Fruit fly (Drosophila melanogaster) whole organism, embryonic: ENCODE measurements around the gene AGO2.

Experiments
- ATbp ChIP-seq: fragments of 200-800 bp; sonication (Bioruptor generic); optimal IDR thresholded peaks from 2 replicates; lab custom pipeline; 2017; ENCODE audit warnings: missing biosample characterization, mild to moderate bottlenecking, missing genetic modification characterization, missing genetic modification reagents
- CG10321 ChIP-seq: fragments of 200-800 bp; sonication (Bioruptor generic); IDR thresholded peaks from 2 replicates; pipeline ENCODE4 v1.3.6; 2022; ENCODE audit warnings: missing biosample characterization, missing genetic modification characterization
- CG10543 ChIP-seq: fragments of 200-800 bp; sonication (Bioruptor generic); optimal IDR thresholded peaks from 3 replicates; lab custom pipeline; 2017; ENCODE audit warnings: missing biosample characterization, mild to moderate bottlenecking, missing genetic modification characterization, moderate library complexity
- CG11247 ChIP-seq: fragments of 200-800 bp; sonication (Bioruptor generic); IDR thresholded peaks from 2 replicates; pipeline ENCODE4 v1.3.6; 2022; ENCODE audit warnings: missing biosample characterization, missing genetic modification characterization
- CG11398 ChIP-seq: fragments of 200-800 bp; sonication (Bioruptor generic); optimal IDR thresholded peaks from 2 replicates; lab custom pipeline; 2016; ENCODE audit warnings: missing biosample characterization, missing genetic modification characterization
- CG11456 ChIP-seq: fragments of 200-800 bp; sonication (Bioruptor generic); IDR thresholded peaks from 3 replicates; pipeline ENCODE4 v1.3.6; 2022; ENCODE audit warnings: missing biosample characterization, missing genetic modification characterization
- CG11696 ChIP-seq: fragments of 200-800 bp; sonication (Bioruptor generic); IDR thresholded peaks from 2 replicates; pipeline ENCODE4 v1.3.6; 2022; ENCODE audit warnings: missing biosample characterization, missing genetic modification characterization
- CG11723 ChIP-seq: fragments of 200-800 bp; sonication (Bioruptor generic); optimal IDR thresholded peaks from 2 replicates; lab custom pipeline; 2017; ENCODE audit warnings: missing biosample characterization, mild to moderate bottlenecking, missing genetic modification characterization
- CG12071 ChIP-seq: fragments of 200-800 bp; sonication (Bioruptor generic); optimal IDR thresholded peaks from 3 replicates; lab custom pipeline; 2018; ENCODE audit warnings: missing biosample characterization, mild to moderate bottlenecking, missing genetic modification characterization
- CG12236 ChIP-seq: fragments of 200-800 bp; sonication (Bioruptor generic); optimal IDR thresholded peaks from 2 replicates; lab custom pipeline; 2016; ENCODE audit warnings: missing biosample characterization, missing genetic modification characterization
- CG12391 ChIP-seq: fragments of 200-800 bp; sonication (Bioruptor generic); optimal IDR thresholded peaks from 3 replicates; lab custom pipeline; 2018; ENCODE audit warnings: missing biosample characterization, mild to moderate bottlenecking, missing genetic modification characterization, moderate library complexity
- CG12942 ChIP-seq: fragments of 200-800 bp; sonication (Bioruptor generic); optimal IDR thresholded peaks from 3 replicates; lab custom pipeline; 2016; ENCODE audit warnings: missing biosample characterization, missing genetic modification characterization
- CG13123 ChIP-seq: fragments of 200-800 bp; sonication (Bioruptor generic); optimal IDR thresholded peaks from 2 replicates; lab custom pipeline; 2016; ENCODE audit warnings: missing biosample characterization, missing genetic modification characterization
- CG13624 ChIP-seq: fragments of 200-800 bp; sonication (Bioruptor generic); optimal IDR thresholded peaks from 2 replicates; lab custom pipeline; 2016; ENCODE audit warnings: missing biosample characterization, missing genetic modification characterization
- CG13775 ChIP-seq: fragments of 200-800 bp; sonication (Bioruptor generic); optimal IDR thresholded peaks from 3 replicates; lab custom pipeline; 2017; ENCODE audit warnings: missing biosample characterization, mild to moderate bottlenecking, missing genetic modification characterization
- CG15601 ChIP-seq: fragments of 200-800 bp; sonication (Bioruptor generic); optimal IDR thresholded peaks from 3 replicates; lab custom pipeline; 2019; ENCODE audit warnings: missing biosample characterization, mild to moderate bottlenecking, missing genetic modification characterization, moderate library complexity
- CG17359 ChIP-seq: fragments of 200-800 bp; sonication (Bioruptor generic); optimal IDR thresholded peaks from 3 replicates; lab custom pipeline; 2018; ENCODE audit warnings: missing biosample characterization, mild to moderate bottlenecking, missing genetic modification characterization, moderate library complexity
- CG18011 ChIP-seq: fragments of 200-800 bp; sonication (Bioruptor generic); optimal IDR thresholded peaks from 2 replicates; lab custom pipeline; 2017; ENCODE audit warnings: missing biosample characterization, missing genetic modification characterization, mild to moderate bottlenecking, moderate library complexity, missing genotype
- CG18619 ChIP-seq: fragments of 200-800 bp; sonication (Bioruptor generic); optimal IDR thresholded peaks from 3 replicates; lab custom pipeline; 2017; ENCODE audit warnings: missing biosample characterization, mild to moderate bottlenecking, missing genetic modification characterization
- CG2875 ChIP-seq: fragments of 200-800 bp; sonication (Bioruptor generic); optimal IDR thresholded peaks from 2 replicates; lab custom pipeline; 2017; ENCODE audit warnings: missing biosample characterization, mild to moderate bottlenecking, missing genetic modification characterization, missing genetic modification reagents
- CG30020 ChIP-seq: fragments of 200-800 bp; optimal IDR thresholded peaks from 2 replicates; lab custom pipeline; 2019; ENCODE audit warnings: missing biosample characterization, mild to moderate bottlenecking, missing genetic modification characterization, moderate library complexity
- CG42726 ChIP-seq: fragments of 200-800 bp; sonication (Bioruptor generic); IDR thresholded peaks from 2 replicates; pipeline ENCODE4 v1.3.6; 2022; ENCODE audit warnings: missing biosample characterization, missing genetic modification characterization; ENCODE audit not compliant: partially characterized antibody
- CG4820 ChIP-seq: fragments of 200-800 bp; sonication (Bioruptor generic); optimal IDR thresholded peaks from 3 replicates; lab custom pipeline; 2016; ENCODE audit warnings: missing biosample characterization, missing genetic modification characterization
- CG5245 ChIP-seq: fragments of 200-800 bp; sonication (Bioruptor generic); optimal IDR thresholded peaks from 3 replicates; lab custom pipeline; 2016; ENCODE audit warnings: missing biosample characterization, missing genetic modification characterization
- CG7357 ChIP-seq: fragments of 200-800 bp; sonication (Bioruptor generic); IDR thresholded peaks from 3 replicates; pipeline ENCODE4 v1.3.6; 2022; ENCODE audit warnings: missing biosample characterization, missing genetic modification characterization
- CG7987 ChIP-seq: fragments of 200-800 bp; sonication (Bioruptor generic); optimal IDR thresholded peaks from 2 replicates; lab custom pipeline; 2018; ENCODE audit warnings: missing biosample characterization, mild to moderate bottlenecking, missing genetic modification characterization, moderate library complexity
- CG8388 ChIP-seq: fragments of 200-800 bp; sonication (Bioruptor generic); optimal IDR thresholded peaks from 2 replicates; lab custom pipeline; 2019; ENCODE audit warnings: missing biosample characterization, mild to moderate bottlenecking, missing genetic modification characterization, moderate library complexity
- CG8765 ChIP-seq: fragments of 200-800 bp; sonication (Bioruptor generic); IDR thresholded peaks from 2 replicates; pipeline ENCODE4 v1.3.6; 2022; ENCODE audit warnings: missing biosample characterization, missing genetic modification characterization
- Dip2 ChIP-seq: fragments of 200-800 bp; sonication (Bioruptor generic); IDR thresholded peaks from 2 replicates; pipeline ENCODE4 v1.3.6; 2022; ENCODE audit warnings: missing biosample characterization, missing genetic modification characterization
- Doc3 ChIP-seq: fragments of 200-800 bp; sonication (Bioruptor generic); IDR thresholded peaks from 3 replicates; pipeline ENCODE4 v1.3.6; 2022; ENCODE audit warnings: missing biosample characterization, missing genetic modification characterization; ENCODE audit not compliant: partially characterized antibody
- H2.0 ChIP-seq: fragments of 200-800 bp; sonication (Bioruptor generic); IDR thresholded peaks from 2 replicates; pipeline ENCODE4 v1.3.6; 2022; ENCODE audit warnings: missing biosample characterization, missing genetic modification characterization
- HLH4C ChIP-seq: fragments of 200-800 bp; sonication (Bioruptor generic); IDR thresholded peaks from 3 replicates; pipeline ENCODE4 v1.3.6; 2022; ENCODE audit warnings: missing biosample characterization, missing genetic modification characterization; ENCODE audit not compliant: partially characterized antibody
- Hr78 ChIP-seq, 2 experiments: fragments of 200-800 bp in 1 of 2; fragments of >200 bp in 1 of 2; sonication (Bioruptor generic) in 1 of 2; optimal IDR thresholded peaks; 2 replicates each; lab custom pipeline; 2017 to 2019; ENCODE audit warnings: missing biosample characterization in 2 of 2, missing genetic modification characterization in 2 of 2, mild to moderate bottlenecking in 1 of 2, moderate library complexity in 1 of 2
- Jarid2 ChIP-seq: fragments of 200-800 bp; sonication (Bioruptor generic); optimal IDR thresholded peaks from 3 replicates; lab custom pipeline; 2017; ENCODE audit warnings: mild to moderate bottlenecking, missing biosample characterization, missing genetic modification reagents, missing genetic modification characterization
- Max ChIP-seq: fragments of 200-800 bp; sonication (Bioruptor generic); optimal IDR thresholded peaks from 2 replicates; lab custom pipeline; 2016; ENCODE audit warnings: missing biosample characterization, mild to moderate bottlenecking, missing genetic modification characterization
- Nf-YA ChIP-seq: fragments of 200-800 bp; sonication (Bioruptor generic); IDR thresholded peaks from 2 replicates; pipeline ENCODE4 v1.3.6; 2022; ENCODE audit warnings: missing biosample characterization, missing genetic modification characterization
- ara ChIP-seq: fragments of 200-800 bp; sonication (Bioruptor generic); IDR thresholded peaks from 2 replicates; pipeline ENCODE4 v1.3.6; 2022; ENCODE audit warnings: missing biosample characterization, missing genetic modification characterization
- bab2 ChIP-seq: fragments of 200-800 bp; sonication (Bioruptor generic); optimal IDR thresholded peaks from 2 replicates; lab custom pipeline; 2016; ENCODE audit warnings: missing biosample characterization, missing genetic modification characterization
- dmrt11E ChIP-seq: fragments of 200-800 bp; sonication (Bioruptor generic); optimal IDR thresholded peaks from 3 replicates; lab custom pipeline; 2018; ENCODE audit warnings: missing biosample characterization, mild to moderate bottlenecking, missing genetic modification characterization, moderate library complexity
- fu2 ChIP-seq: fragments of 200-800 bp; sonication (Bioruptor generic); optimal IDR thresholded peaks from 2 replicates; lab custom pipeline; 2016; ENCODE audit warnings: missing biosample characterization, missing genetic modification characterization
- inv ChIP-seq: fragments of 200-800 bp; sonication (Bioruptor generic); IDR thresholded peaks from 2 replicates; pipeline ENCODE4 v1.3.6; 2022; ENCODE audit warnings: missing biosample characterization, missing genetic modification characterization; ENCODE audit not compliant: partially characterized antibody
- jing ChIP-seq: fragments of 200-800 bp; sonication (Bioruptor generic); optimal IDR thresholded peaks from 2 replicates; lab custom pipeline; 2018; ENCODE audit warnings: missing biosample characterization, mild to moderate bottlenecking, missing genetic modification characterization
- odd ChIP-seq: fragments of 200-800 bp; sonication (Bioruptor generic); optimal IDR thresholded peaks from 2 replicates; lab custom pipeline; 2017; ENCODE audit warnings: missing biosample characterization, mild to moderate bottlenecking, missing genetic modification characterization
- pan ChIP-seq, 4 experiments: fragments of >200 bp in 3 of 4; fragments of 200-800 bp in 1 of 4; sonication (Bioruptor generic) in 1 of 4; optimal IDR thresholded peaks in 3 of 4; IDR thresholded peaks in 1 of 4; 2 replicates each; pipeline versions ENCODE4 v1.3.6 to Lab custom; 2017 to 2022; ENCODE audit warnings: missing biosample characterization in 2 of 4, missing genetic modification characterization in 2 of 4, mixed read lengths in 1 of 4
- seq ChIP-seq: fragments of 200-800 bp; sonication (Bioruptor generic); IDR thresholded peaks from 2 replicates; pipeline ENCODE4 v1.3.6; 2022; ENCODE audit warnings: missing biosample characterization, missing genetic modification characterization
- shn ChIP-seq: fragments of 200-800 bp; sonication (Bioruptor generic); optimal IDR thresholded peaks from 3 replicates; lab custom pipeline; 2016; ENCODE audit warnings: missing biosample characterization, missing genetic modification characterization
- sim ChIP-seq: fragments of 200-800 bp; sonication (Bioruptor generic); IDR thresholded peaks from 2 replicates; pipeline ENCODE4 v1.3.6; 2022; ENCODE audit warnings: missing biosample characterization, missing genetic modification characterization
- tx ChIP-seq: fragments of 200-800 bp; sonication (Bioruptor generic); optimal IDR thresholded peaks from 2 replicates; lab custom pipeline; 2016; ENCODE audit warnings: missing biosample characterization, missing genetic modification characterization
- vvl ChIP-seq: fragments of 200-800 bp; sonication (Bioruptor generic); IDR thresholded peaks from 2 replicates; pipeline ENCODE4 v1.3.6; 2022; ENCODE audit warnings: missing biosample characterization, missing genetic modification characterization

AGO2 gene

dm6 chr3L:15592536-15593260 lies 38.8 kb downstream of the AGO2 start (continued):
- TF ChIP-seq CG13624 (GFP tag; lab: Kevin White, UChicago) (no peak), CG11398 (GFP tag; lab: Kevin White, UChicago) (no peak), CG11696 (GFP tag; lab: Robert Waterston, UW) (peak; percentile 81), CG7987 (GFP tag; lab: Kevin White, UChicago) (no peak), inv (no peak), Jarid2 (GFP tag; lab: Kevin White, UChicago) (peak; percentile 19), CG13123 (no peak), CG11723 (GFP tag; lab: Kevin White, UChicago) (no peak), sim (GFP tag; lab: Robert Waterston, UW) (no peak), ara (GFP tag; lab: Robert Waterston, UW) (no peak), CG7357 (no peak), odd (GFP tag; lab: Kevin White, UChicago) (peak; percentile 62), jing (GFP tag; lab: Kevin White, UChicago) (no peak), Dip2 (GFP tag; lab: Robert Waterston, UW) (no peak), fu2 (GFP tag; lab: Kevin White, UChicago) (no peak), CG12071 (GFP tag; lab: Kevin White, UChicago) (no peak), CG17359 (tag; lab: Kevin White, UChicago) (peak; percentile 61), CG18011 (no peak), CG11456 (GFP tag; lab: Robert Waterston, UW) (no peak), CG10321 (no peak), CG15601 (tag; lab: Kevin White, UChicago) (peak; percentile 28), Nf-YA (GFP tag; lab: Robert Waterston, UW) (no peak), CG30020 (tag; lab: Kevin White, UChicago) (no peak), seq (GFP tag; lab: Robert Waterston, UW) (peak; percentile 32; the same call in 1 of the 2 replicates), pan (optimal IDR thresholded peaks at IDR 0.05; lab: Kevin White, UChicago) (no peak), pan (GFP tag; optimal IDR thresholded peaks at IDR 0.05 in 1 of 2, IDR thresholded peaks at IDR 0.05 in 1 of 2) (peak in 1 of 2 experiments; percentile 72), CG13775 (GFP tag; lab: Kevin White, UChicago) (peak; percentile 46), CG12942 (no peak), Doc3 (GFP tag; lab: Robert Waterston, UW) (no peak), dmrt11E (tag; lab: Kevin White, UChicago) (peak; percentile 28), CG10543 (GFP tag; lab: Kevin White, UChicago) (peak; percentile 1), Hr78 (GFP tag; optimal IDR thresholded peaks at IDR 0.05; lab: Kevin White, UChicago) (no peak), shn (GFP tag; lab: Kevin White, UChicago) (no peak), H2.0 (peak; percentile 16; the same call in 1 of the 2 replicates), CG8765 (GFP tag; lab: Robert Waterston, UW) (no peak), CG42726 (GFP tag; lab: Robert Waterston, UW) (no peak), vvl (GFP tag; lab: Robert Waterston, UW) (0 out of 2 replicates have a peak, but pooled peaks have one; percentile 36), CG4820 (peak; percentile 2), HLH4C (no peak), ATbp (GFP tag; lab: Kevin White, UChicago) (peak; percentile 41), CG12391 (tag; lab: Kevin White, UChicago) (peak; percentile 72), bab2 (no peak), CG2875 (GFP tag; lab: Kevin White, UChicago) (no peak), CG18619 (peak; percentile 68), Max (GFP tag; lab: Kevin White, UChicago) (no peak), tx (no peak), CG12236 (GFP tag; lab: Kevin White, UChicago) (no peak), CG5245 (GFP tag; lab: Kevin White, UChicago) (no peak), CG8388 (GFP tag; lab: Kevin White, UChicago) (peak; percentile 64), CG11247 (GFP tag; lab: Robert Waterston, UW) (no peak)
